Fruit fly (Drosophila melanogaster) whole organism, pupa: ENCODE measurements around the gene CG3792.

Experiments
- CG12605 ChIP-seq: fragments of 200-800 bp; sonication (Bioruptor generic); IDR thresholded peaks from 2 replicates; pipeline ENCODE4 v1.3.6; 2022; ENCODE audit warnings: missing biosample characterization, missing genetic modification characterization
- CG14655 ChIP-seq: fragments of 200-800 bp; sonication (Bioruptor generic); optimal IDR thresholded peaks from 3 replicates; lab custom pipeline; 2017; ENCODE audit warnings: mild to moderate bottlenecking, missing biosample characterization, missing genetic modification reagents, missing genetic modification characterization
- CG15710 ChIP-seq: fragments of 200-800 bp; sonication (Bioruptor generic); optimal IDR thresholded peaks from 2 replicates; lab custom pipeline; 2018; ENCODE audit warnings: missing biosample characterization, mild to moderate bottlenecking, missing genetic modification characterization, moderate library complexity
- EcR ChIP-seq: fragments of 200-800 bp; sonication (Bioruptor generic); optimal IDR thresholded peaks from 3 replicates; lab custom pipeline; 2019; ENCODE audit warnings: missing biosample characterization, missing genetic modification characterization, mild to moderate bottlenecking, moderate library complexity, missing genetic modification reagents
- Ets98B ChIP-seq: fragments of 200-800 bp; sonication (Bioruptor generic); IDR thresholded peaks from 2 replicates; pipeline ENCODE4 v1.3.6; 2022; ENCODE audit warnings: missing biosample characterization, missing genetic modification characterization
- rn ChIP-seq: fragments of 200-800 bp; sonication (Bioruptor generic); IDR thresholded peaks from 2 replicates; pipeline ENCODE4 v1.3.6; 2022; ENCODE audit warnings: missing biosample characterization, missing genetic modification characterization

DNA sequence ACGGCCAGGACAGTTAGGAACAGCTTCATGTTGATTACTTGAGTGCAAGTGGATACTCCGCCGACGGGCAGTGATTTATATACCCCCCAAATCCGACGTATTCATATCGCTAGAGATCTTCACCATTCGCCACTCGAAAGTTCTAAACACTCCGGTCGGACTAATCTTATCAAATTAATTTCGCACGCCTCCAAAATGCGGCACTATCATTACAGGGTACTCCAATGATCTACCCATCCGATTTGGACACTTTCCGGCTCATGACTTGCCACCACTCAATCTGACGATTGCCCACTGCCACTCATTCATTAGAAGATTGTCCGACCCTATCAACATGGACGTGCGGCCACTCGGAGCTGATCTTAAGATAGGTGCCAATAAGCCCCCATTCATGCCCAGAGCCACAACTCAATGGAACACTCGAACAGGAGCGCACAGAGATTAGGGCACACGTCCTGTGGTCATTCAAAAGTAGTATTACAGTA lies 24.0 kb upstream of the CG3792 start, which contains the start of gene Jon25Bii:
- TF ChIP-seq CG15710 (no peak), rn (no peak), CG14655 (GFP tag; lab: Kevin White, UChicago) (no peak), EcR (GFP tag; lab: Kevin White, UChicago) (no peak), Ets98B (GFP tag; lab: Robert Waterston, UW) (no peak), CG12605 (GFP tag; lab: Robert Waterston, UW) (no peak)
